Worm (Caenorhabditis elegans) whole organism, L1 larva: ENCODE measurements around the gene gst-29.

Experiments used
- ceh-82 ChIP-seq, 3 experiments: fragments of 150-350 bp in 1 of 3; sonication (generic microtip) in 2 of 3; optimal IDR thresholded peaks; 2 replicates each; lab custom pipeline; 2014 to 2017; ENCODE audit warnings: missing biosample characterization in 3 of 3, missing genetic modification characterization in 3 of 3
- lin-35 ChIP-seq, 2 experiments: fragments of 150-350 bp; optimal IDR thresholded peaks; 2 replicates each; lab custom pipeline; 2014; ENCODE audit warnings: missing biosample characterization in 2 of 2, missing genetic modification characterization in 2 of 2, missing genetic modification reagents in 2 of 2
- mep-1 ChIP-seq: fragments of 150-350 bp; optimal IDR thresholded peaks from 2 replicates; lab custom pipeline; 2014; ENCODE audit warnings: missing biosample characterization, missing genetic modification characterization
- nhr-20 ChIP-seq: sonication (generic microtip); optimal IDR thresholded peaks from 2 replicates; lab custom pipeline; 2016; ENCODE audit warnings: mild to moderate bottlenecking, missing genetic modification characterization, missing compliant biosample characterization
- nhr-47 ChIP-seq: sonication (generic microtip); optimal IDR thresholded peaks from 2 replicates; lab custom pipeline; 2016; ENCODE audit warnings: mild to moderate bottlenecking, missing genetic modification characterization, moderate library complexity, missing compliant biosample characterization
- nhr-77 ChIP-seq: fragments of 150-350 bp; optimal IDR thresholded peaks from 2 replicates; lab custom pipeline; 2014; ENCODE audit warnings: missing biosample characterization, missing genetic modification characterization
- skn-1 ChIP-seq: fragments of 150-350 bp; optimal IDR thresholded peaks from 2 replicates; lab custom pipeline; 2014; ENCODE audit warnings: missing biosample characterization, missing genetic modification characterization
- tlp-1 ChIP-seq: fragments of 150-350 bp; optimal IDR thresholded peaks from 2 replicates; lab custom pipeline; 2014; ENCODE audit warnings: missing biosample characterization, missing genetic modification characterization
- unc-62 ChIP-seq: fragments of 150-350 bp; optimal IDR thresholded peaks from 2 replicates; lab custom pipeline; 2014; ENCODE audit warnings: missing biosample characterization, missing genetic modification reagents, missing genetic modification characterization

DNA sequence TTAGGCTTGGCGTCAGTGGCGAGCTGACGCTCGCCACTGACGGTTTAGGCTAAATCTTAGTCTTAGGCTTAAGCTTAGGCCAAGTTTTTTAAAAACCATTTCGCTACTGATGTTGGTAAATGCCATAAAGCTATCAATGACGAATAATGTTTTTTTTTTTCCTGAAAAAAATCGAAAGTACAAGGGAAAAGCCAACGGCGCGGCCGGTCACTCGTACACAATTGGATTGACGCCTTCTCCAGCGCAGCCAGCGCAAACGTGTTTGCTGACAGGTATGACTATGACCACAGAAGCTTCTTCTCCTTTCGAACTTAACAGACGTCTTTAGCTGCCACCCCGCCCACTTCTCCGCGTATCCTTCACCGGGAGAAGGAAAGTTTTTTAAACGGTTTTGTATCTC, 24.1 kb downstream of the gst-29 start, which contains the start of gene Y53F4B.27:
- TF ChIP-seq ceh-82 (tag; optimal IDR thresholded peaks at IDR 0.05; lab: Kevin White, UChicago) (no peak), nhr-47 (no peak), lin-35 (GFP tag; optimal IDR thresholded peaks at IDR 0.05; lab: Kevin White, UChicago) (no peak), nhr-20 (no peak), nhr-77 (no peak), skn-1 (tag; lab: Kevin White, UChicago) (no peak), unc-62 (GFP tag; lab: Kevin White, UChicago) (no peak), tlp-1 (tag; lab: Kevin White, UChicago) (no peak), mep-1 (tag; lab: Kevin White, UChicago) (no peak)
